Worm (Caenorhabditis elegans): Measurements from ENCODE around the gene T19C3.4.

The T19C3.4 gene

DNA sequence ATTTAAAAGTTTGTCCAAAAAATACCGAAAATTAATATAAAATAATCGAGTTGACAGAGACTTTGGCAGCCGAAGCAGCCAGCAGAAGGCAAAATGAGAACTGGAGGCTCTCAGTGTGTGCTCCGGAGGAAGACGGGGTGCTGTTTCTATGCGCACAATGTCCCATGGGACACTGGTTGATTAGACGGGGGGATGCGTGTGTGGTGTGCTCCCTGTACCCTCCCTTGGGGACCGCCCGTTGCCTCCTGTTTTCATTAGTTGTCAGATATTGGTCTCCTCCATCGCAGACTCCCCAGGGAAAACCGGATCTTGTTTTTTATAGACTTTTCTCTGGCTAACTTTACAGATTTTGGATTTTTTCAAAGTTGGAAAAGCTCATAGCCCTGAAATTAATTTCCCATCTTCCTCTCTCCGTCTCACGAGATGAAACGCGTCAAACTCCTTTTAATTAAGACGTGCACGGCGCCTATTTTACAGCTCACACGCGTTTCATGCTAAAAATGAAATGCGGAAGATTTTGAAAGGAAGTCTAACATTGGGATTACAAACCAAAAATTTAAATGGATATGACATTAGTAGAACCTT lies 45.2 kb upstream of the T19C3.4 start, which contains the start of gene C09F5.3:
TSS of gene C09F5.3 (minus strand) at position 94 of the 585 bp plus-strand sequence.
- TF ChIP-seq pax-3 (tag; optimal IDR thresholded peaks at IDR 0.05) = no peak
- TF ChIP-seq lin-39 (tag; optimal IDR thresholded peaks at IDR 0.05) = no peak

- TF ChIP-seq lin-35 (GFP tag; optimal IDR thresholded peaks at IDR 0.05) (peak in 1 of 2 experiments; percentile 37), isw-1 (GFP tag; IDR thresholded peaks at IDR 0.05) (no peak), grh-1 (GFP tag; IDR thresholded peaks at IDR 0.05) (peak; percentile 81), lin-14 (GFP tag; optimal IDR thresholded peaks at IDR 0.05) (peak; percentile 62), pqm-1 (tag; optimal IDR thresholded peaks at IDR 0.05) (no peak), blmp-1 (tag; optimal IDR thresholded peaks at IDR 0.05) (peak; percentile 66), unc-62 (GFP tag; optimal IDR thresholded peaks at IDR 0.05) (no peak), ztf-11 (tag; optimal IDR thresholded peaks at IDR 0.05) (no peak), snu-23 (GFP tag; optimal IDR thresholded peaks at IDR 0.05) (peak; percentile 52), elt-2 (tag; optimal IDR thresholded peaks at IDR 0.05) (no peak), elt-3 (tag; optimal IDR thresholded peaks at IDR 0.05) (peak in 2 of 6 experiments; percentile 34 to 35), tbx-2 (tag; optimal IDR thresholded peaks at IDR 0.05) (no peak), nhr-90 (tag; optimal IDR thresholded peaks at IDR 0.05; ENCODE audit: poor library complexity) (peak; percentile 16), vab-15 (tag; optimal IDR thresholded peaks at IDR 0.05) (no peak), C16A3.4 (tag; optimal IDR thresholded peaks at IDR 0.05) (peak; percentile 24), unc-98 (GFP tag; IDR thresholded peaks at IDR 0.05) (no peak), C04F5.9 (tag; optimal IDR thresholded peaks at IDR 0.05) (no peak), efl-1 (optimal IDR thresholded peaks at IDR 0.05) (no peak), efl-1 (GFP tag; optimal IDR thresholded peaks at IDR 0.05 in 1 of 2) (peak in 1 of 2 experiments; percentile 45), lin-39 (tag; optimal IDR thresholded peaks at IDR 0.05) (no peak), ets-5 (GFP tag; IDR thresholded peaks at IDR 0.05) (no peak), mep-1 (tag; optimal IDR thresholded peaks at IDR 0.05) (no peak), ces-1 (GFP tag; optimal IDR thresholded peaks at IDR 0.05) (no peak), nhr-47 (tag; optimal IDR thresholded peaks at IDR 0.05) (peak; percentile 1), pax-3 (tag; optimal IDR thresholded peaks at IDR 0.05) (no peak), ama-1 (optimal IDR thresholded peaks at IDR 0.05) (no peak), ceh-82 (tag; optimal IDR thresholded peaks at IDR 0.05) (no peak), nhr-71 (tag; optimal IDR thresholded peaks at IDR 0.05) (peak; percentile 15), nhr-11 (tag; optimal IDR thresholded peaks at IDR 0.05) (no peak), nhr-85 (tag) (peak; percentile 60), fkh-10 (GFP tag; optimal IDR thresholded peaks at IDR 0.05) (no peak), nhr-20 (tag; optimal IDR thresholded peaks at IDR 0.05) (peak; percentile 18), lsy-2 (tag; optimal IDR thresholded peaks at IDR 0.05) (peak in 1 of 2 experiments; percentile 16), C34B4.2 (tag; optimal IDR thresholded peaks at IDR 0.05) (no peak), ceh-8 (GFP tag; optimal IDR thresholded peaks at IDR 0.05) (no peak)
Measured at ce11 chrIII:658357-658756, 38.3 kb upstream of the T19C3.4 start, which contains the start of gene C09F5.1. TSS of gene C09F5.1 (plus strand) at chrIII:658709.

- TF ChIP-seq blmp-1 (tag; optimal IDR thresholded peaks at IDR 0.05) (peak; percentile 95), grh-1 (GFP tag; IDR thresholded peaks at IDR 0.05) (no peak), hlh-17 (GFP tag; optimal IDR thresholded peaks at IDR 0.05; ENCODE audit: borderline replicate concordance) (no peak), vab-15 (tag; optimal IDR thresholded peaks at IDR 0.05) (no peak), mep-1 (tag; optimal IDR thresholded peaks at IDR 0.05) (peak; percentile 65), nhr-85 (tag) (peak; percentile 76), unc-130 (tag; optimal IDR thresholded peaks at IDR 0.05) (no peak), nhr-76 (tag; optimal IDR thresholded peaks at IDR 0.05) (no peak), lsy-2 (tag; optimal IDR thresholded peaks at IDR 0.05) (no peak), lin-14 (GFP tag; optimal IDR thresholded peaks at IDR 0.05) (peak; percentile 77), nhr-20 (tag; optimal IDR thresholded peaks at IDR 0.05) (peak; percentile 4), nhr-28 (tag; optimal IDR thresholded peaks at IDR 0.05) (no peak), egl-27 (tag; optimal IDR thresholded peaks at IDR 0.05) (no peak)
Measured at ce11 chrIII:657241-657640, 37.2 kb upstream of the T19C3.4 start.
